Worm (Caenorhabditis elegans) whole organism, L2 larva: ENCODE results near the gene nhr-251.
A peak's percentile ranks its signal among the peaks of the same experiment; 100 is the strongest.

Experiments used
- C34F6.9 ChIP-seq: fragments of 150-350 bp; optimal IDR thresholded peaks from 2 replicates; lab custom pipeline; 2014; ENCODE audit warnings: missing biosample characterization, missing genetic modification characterization
- F13H6.1 ChIP-seq: sonication (generic microtip); optimal IDR thresholded peaks from 2 replicates; lab custom pipeline; 2016; ENCODE audit warnings: missing genetic modification characterization, missing compliant biosample characterization
- R02D3.7 ChIP-seq: fragments of 150-350 bp; optimal IDR thresholded peaks from 2 replicates; lab custom pipeline; 2014; ENCODE audit warnings: missing biosample characterization, missing genetic modification characterization
- Y55F3AM.14 ChIP-seq: fragments of 200-800 bp; sonication (Bioruptor generic); optimal IDR thresholded peaks from 2 replicates; lab custom pipeline; 2018; ENCODE audit warnings: mild to moderate bottlenecking, missing genetic modification characterization, missing compliant biosample characterization
- alr-1 ChIP-seq: fragments of 150-350 bp; optimal IDR thresholded peaks from 2 replicates; lab custom pipeline; 2014; ENCODE audit warnings: missing biosample characterization, missing genetic modification characterization
- ceh-16 ChIP-seq: fragments of 150-350 bp; optimal IDR thresholded peaks from 2 replicates; lab custom pipeline; 2014; ENCODE audit warnings: missing biosample characterization, missing genetic modification characterization
- ceh-82 ChIP-seq: fragments of 150-350 bp; optimal IDR thresholded peaks from 2 replicates; lab custom pipeline; 2014; ENCODE audit warnings: missing biosample characterization, missing genetic modification characterization
- crh-2 ChIP-seq: sonication (generic microtip); optimal IDR thresholded peaks from 2 replicates; lab custom pipeline; 2017; ENCODE audit warnings: missing biosample characterization, missing genetic modification characterization
- dmd-4 ChIP-seq: sonication (generic microtip); optimal IDR thresholded peaks from 2 replicates; lab custom pipeline; 2017; ENCODE audit warnings: missing biosample characterization, missing genetic modification characterization
- elt-3 ChIP-seq: sonication (generic microtip); optimal IDR thresholded peaks from 2 replicates; lab custom pipeline; 2017; ENCODE audit warnings: missing biosample characterization, missing genetic modification characterization
- fos-1 ChIP-seq: fragments of 150-350 bp; optimal IDR thresholded peaks from 2 replicates; lab custom pipeline; 2014; ENCODE audit warnings: missing biosample characterization, missing genetic modification characterization
- gmeb-1 ChIP-seq: fragments of 150-350 bp; optimal IDR thresholded peaks from 2 replicates; lab custom pipeline; 2014; ENCODE audit warnings: missing biosample characterization, missing genetic modification characterization
- lin-13 ChIP-seq: fragments of 150-350 bp; optimal IDR thresholded peaks from 2 replicates; lab custom pipeline; 2014; ENCODE audit warnings: missing biosample characterization, missing genetic modification reagents, missing genetic modification characterization
- lin-39 ChIP-seq: fragments of 150-350 bp; optimal IDR thresholded peaks from 2 replicates; lab custom pipeline; 2014; ENCODE audit warnings: missing biosample characterization, missing genetic modification reagents, missing genetic modification characterization
- lsy-2 ChIP-seq, 2 experiments: fragments of 150-350 bp in 1 of 2; sonication (generic microtip) in 1 of 2; optimal IDR thresholded peaks; 2 replicates each; lab custom pipeline; 2014 to 2017; ENCODE audit warnings: missing biosample characterization in 2 of 2, missing genetic modification characterization in 2 of 2
- mab-5 ChIP-seq: fragments of 150-350 bp; optimal IDR thresholded peaks from 2 replicates; lab custom pipeline; 2014; ENCODE audit warnings: missing biosample characterization, missing genetic modification characterization
- mbf-1 ChIP-seq: sonication (generic microtip); optimal IDR thresholded peaks from 2 replicates; lab custom pipeline; 2017; ENCODE audit warnings: missing biosample characterization, missing genetic modification characterization
- nhr-11 ChIP-seq: fragments of 150-350 bp; optimal IDR thresholded peaks from 2 replicates; lab custom pipeline; 2014; ENCODE audit warnings: missing biosample characterization, missing genetic modification characterization
- nhr-129 ChIP-seq: fragments of 150-350 bp; optimal IDR thresholded peaks from 2 replicates; lab custom pipeline; 2014; ENCODE audit warnings: missing biosample characterization, missing genetic modification characterization
- nhr-23 ChIP-seq: fragments of 150-350 bp; optimal IDR thresholded peaks from 2 replicates; lab custom pipeline; 2014; ENCODE audit warnings: missing biosample characterization, missing genetic modification reagents, missing genetic modification characterization
- nhr-237 ChIP-seq: fragments of 150-350 bp; optimal IDR thresholded peaks from 2 replicates; lab custom pipeline; 2014; ENCODE audit warnings: missing biosample characterization, missing genetic modification characterization
- nhr-25 ChIP-seq: fragments of 150-350 bp; sonication (generic microtip); optimal IDR thresholded peaks from 3 replicates; lab custom pipeline; 2014; ENCODE audit warnings: missing biosample characterization, missing genetic modification characterization
- nhr-6 ChIP-seq: fragments of 150-350 bp; optimal IDR thresholded peaks from 2 replicates; lab custom pipeline; 2014; ENCODE audit warnings: missing biosample characterization, missing genetic modification characterization
- nhr-77 ChIP-seq: fragments of 150-350 bp; optimal IDR thresholded peaks from 2 replicates; lab custom pipeline; 2014; ENCODE audit warnings: missing biosample characterization, missing genetic modification characterization
- peb-1 ChIP-seq: fragments of 150-350 bp; optimal IDR thresholded peaks from 2 replicates; lab custom pipeline; 2014; ENCODE audit warnings: missing biosample characterization, missing genetic modification characterization
- sem-4 ChIP-seq: fragments of 150-350 bp; optimal IDR thresholded peaks from 2 replicates; lab custom pipeline; 2014; ENCODE audit warnings: missing biosample characterization, missing genetic modification reagents, missing genetic modification characterization
- skn-1 ChIP-seq: sonication (generic microtip); optimal IDR thresholded peaks from 2 replicates; lab custom pipeline; 2017; ENCODE audit warnings: missing biosample characterization, missing genetic modification characterization
- sma-3 ChIP-seq: sonication (generic microtip); optimal IDR thresholded peaks from 2 replicates; lab custom pipeline; 2016; ENCODE audit warnings: missing genetic modification reagents, missing genetic modification characterization, missing compliant biosample characterization
- sma-9 ChIP-seq, 2 experiments: fragments of 150-350 bp in 1 of 2; sonication (generic microtip) in 1 of 2; optimal IDR thresholded peaks; 2 replicates each; lab custom pipeline; 2014 to 2016; ENCODE audit warnings: missing genetic modification characterization in 2 of 2, mild to moderate bottlenecking in 1 of 2, missing biosample characterization in 1 of 2, missing compliant biosample characterization in 1 of 2, missing genetic modification reagents in 1 of 2, moderate library complexity in 1 of 2
- snpc-4 ChIP-seq: fragments of 150-350 bp; optimal IDR thresholded peaks from 2 replicates; lab custom pipeline; 2014; ENCODE audit warnings: missing biosample characterization, missing genetic modification characterization
- unc-62 ChIP-seq: fragments of 150-350 bp; optimal IDR thresholded peaks from 2 replicates; lab custom pipeline; 2014; ENCODE audit warnings: missing biosample characterization, missing genetic modification reagents, missing genetic modification characterization
- ztf-1 ChIP-seq: fragments of 200-800 bp; sonication (Bioruptor generic); conservative IDR thresholded peaks from 2 replicates; pipeline ENCODE4 v1.3.6; 2022; ENCODE audit warnings: missing genetic modification characterization, missing compliant biosample characterization
- ztf-11 ChIP-seq: sonication (generic microtip); optimal IDR thresholded peaks from 2 replicates; lab custom pipeline; 2017; ENCODE audit warnings: missing biosample characterization, missing genetic modification characterization
- ztf-4 ChIP-seq: fragments of 150-350 bp; optimal IDR thresholded peaks from 2 replicates; lab custom pipeline; 2014; ENCODE audit warnings: missing biosample characterization, missing genetic modification characterization

The nhr-251 gene

DNA sequence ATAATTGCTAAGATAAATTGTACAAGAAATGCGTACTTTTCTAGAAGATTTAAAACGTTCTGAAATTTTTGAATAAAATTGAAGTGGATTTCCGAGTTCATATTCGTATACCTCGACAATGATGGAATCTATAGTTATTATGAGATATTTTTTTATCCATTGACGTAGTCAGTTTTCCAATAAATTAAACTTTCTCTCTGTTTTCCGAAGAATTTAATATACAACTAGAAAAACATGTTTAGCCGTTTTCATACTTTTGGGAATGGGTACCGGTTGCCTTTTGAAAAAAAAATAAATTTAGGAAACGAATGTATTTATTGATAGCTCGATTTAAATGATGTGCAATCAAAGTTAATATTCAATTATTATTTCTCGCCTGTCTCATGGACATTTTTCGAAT, 8.5 kb downstream of the nhr-251 start, which contains the start of gene srw-109:
Gene srw-109, minus strand, starts transcription at position 101 of the 400 bp plus-strand sequence.
- TF ChIP-seq elt-3 (tag; lab: Kevin White, UChicago) (no peak), lin-13 (no peak), ceh-16 (tag; lab: Kevin White, UChicago) (no peak), nhr-77 (tag; lab: Kevin White, UChicago) (no peak)

DNA sequence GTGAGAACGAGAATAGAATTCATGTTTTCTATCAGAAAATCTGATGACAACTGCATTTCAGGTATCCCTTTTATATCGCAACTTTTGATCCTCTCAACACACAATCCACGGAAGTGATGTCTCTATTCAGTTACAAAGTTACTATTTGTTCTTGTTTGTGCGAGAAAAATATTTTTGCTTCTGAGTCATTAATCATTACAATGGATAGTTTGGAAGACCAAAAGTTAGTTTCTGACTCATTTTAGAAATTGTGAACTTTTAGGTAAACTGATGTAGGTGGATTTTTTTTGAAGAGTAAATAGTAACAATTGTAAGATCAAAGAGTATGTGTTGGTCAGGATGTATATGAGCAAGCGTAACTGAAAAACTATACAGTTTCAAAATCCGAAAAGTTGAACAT, 9.3 kb downstream of the nhr-251 start, which contains the start of gene srlf-36:
Gene srlf-36, minus strand, starts transcription at position 101 of the 400 bp plus-strand sequence.
- TF ChIP-seq mab-5 (tag; lab: Kevin White, UChicago) = no peak
- no peak for TF ChIP-seq gmeb-1
- TF ChIP-seq ztf-11 = no peak
- no peak for TF ChIP-seq C34F6.9 (tag; lab: Kevin White, UChicago)
- TF ChIP-seq ceh-16 (tag; lab: Kevin White, UChicago) = no peak
- no peak for TF ChIP-seq F13H6.1 (tag; lab: Kevin White, UChicago)
- no peak for TF ChIP-seq ceh-82
- no peak for TF ChIP-seq alr-1
- TF ChIP-seq ztf-4 (tag; lab: Kevin White, UChicago) = no peak
- no peak for TF ChIP-seq nhr-77 (tag; lab: Kevin White, UChicago)
- TF ChIP-seq ztf-1 (GFP tag; lab: Robert Waterston, UW) = no peak
- no peak for TF ChIP-seq skn-1 (tag; lab: Kevin White, UChicago)
- TF ChIP-seq sma-3 (GFP tag; lab: Kevin White, UChicago) = no peak
- TF ChIP-seq nhr-23 (tag; lab: Kevin White, UChicago) = no peak
- TF ChIP-seq peb-1 (tag; lab: Kevin White, UChicago) = no peak

DNA sequence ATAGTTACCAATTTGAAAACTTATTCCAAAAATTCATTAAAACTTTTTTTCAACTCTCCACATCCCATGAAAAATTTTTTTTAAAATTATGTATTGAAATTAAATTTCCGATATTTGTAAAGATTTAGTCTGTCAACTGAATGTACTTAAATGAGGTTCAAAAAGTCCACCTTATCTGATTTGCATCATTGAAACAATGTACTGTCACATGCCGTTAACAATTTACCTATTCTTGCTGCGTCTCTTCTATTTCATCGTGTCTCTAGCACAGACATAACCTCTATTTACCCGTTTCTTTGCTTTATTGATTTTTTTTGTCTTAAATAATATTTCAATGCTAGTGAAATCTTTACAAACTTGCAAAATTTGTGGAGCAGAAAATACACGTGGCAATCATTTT, 9.9 kb downstream of the nhr-251 start, which contains the start of gene nhr-90:
Gene nhr-90, plus strand, starts transcription at position 296 of the 400 bp plus-strand sequence.
- TF ChIP-seq dmd-4 = no peak
- no peak for TF ChIP-seq unc-62
- TF ChIP-seq R02D3.7 = no peak
- TF ChIP-seq sem-4 (tag; lab: Kevin White, UChicago) = no peak
- no peak for TF ChIP-seq Y55F3AM.14
- TF ChIP-seq sma-9 (GFP tag; optimal IDR thresholded peaks at IDR 0.05; lab: Kevin White, UChicago) = peak; percentile 57
- no peak for TF ChIP-seq sma-9 (tag; optimal IDR thresholded peaks at IDR 0.05; lab: Kevin White, UChicago)
- peak; percentile 8 for TF ChIP-seq fos-1 (tag; lab: Kevin White, UChicago)
- no peak for TF ChIP-seq nhr-6 (tag; lab: Kevin White, UChicago)
- TF ChIP-seq lsy-2 (tag; optimal IDR thresholded peaks at IDR 0.05; lab: Kevin White, UChicago) = no peak
- TF ChIP-seq crh-2 = peak; percentile 29
- TF ChIP-seq lin-39 (tag; lab: Kevin White, UChicago) = no peak
- TF ChIP-seq nhr-25 (tag; lab: Kevin White, UChicago) = no peak
- TF ChIP-seq nhr-237 (tag; lab: Kevin White, UChicago) = no peak
- TF ChIP-seq mbf-1 (tag; lab: Kevin White, UChicago) = no peak
- TF ChIP-seq nhr-129 (tag; lab: Kevin White, UChicago) = peak; percentile 71
- TF ChIP-seq mab-5 (tag; lab: Kevin White, UChicago) = no peak

DNA sequence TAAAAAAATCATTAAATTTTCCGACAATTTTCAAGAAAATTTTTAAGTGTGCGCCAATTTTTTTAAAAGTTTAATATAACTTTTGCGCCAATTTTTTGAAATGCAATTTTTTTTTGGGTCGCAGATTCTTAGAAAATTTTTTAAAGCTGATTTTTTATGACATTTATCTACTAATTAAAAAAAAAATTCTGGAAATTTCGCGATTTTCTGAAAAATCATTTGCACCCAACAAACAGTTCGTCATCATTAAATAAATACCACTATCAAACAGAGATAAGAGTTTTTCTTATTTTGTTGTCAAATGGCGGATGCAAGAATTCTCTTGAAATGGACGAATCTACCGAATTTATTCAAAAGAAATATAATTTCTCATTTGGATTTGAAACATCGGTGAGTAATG, 14.9 kb downstream of the nhr-251 start, which contains the start of gene F48G7.13:
Gene F48G7.13, plus strand, starts transcription at position 301 of the 400 bp plus-strand sequence.
- no peak for TF ChIP-seq lsy-2 (tag; optimal IDR thresholded peaks at IDR 0.05; lab: Kevin White, UChicago)
- TF ChIP-seq fos-1 (tag; lab: Kevin White, UChicago) = peak; percentile 49

DNA sequence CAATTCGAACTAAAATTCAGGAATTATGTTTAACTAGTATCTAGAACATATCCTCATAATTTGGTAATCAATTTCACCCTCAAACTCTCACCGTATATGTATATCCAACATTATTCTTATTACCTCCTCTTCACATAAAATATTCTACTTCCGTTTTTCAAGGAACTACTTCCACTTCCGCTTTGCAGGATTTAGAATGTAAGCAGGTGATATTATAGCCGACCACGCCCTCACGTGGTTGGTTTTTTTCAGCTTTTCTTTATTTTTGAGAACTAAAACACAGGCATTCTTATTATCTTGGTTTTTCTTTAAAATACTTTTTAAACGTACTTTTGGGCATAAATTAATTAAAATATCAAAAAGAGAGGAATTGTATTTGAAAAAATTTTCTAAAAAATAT, 17.6 kb downstream of the nhr-251 start:
- peak; percentile 15 for TF ChIP-seq sma-9 (GFP tag; optimal IDR thresholded peaks at IDR 0.05; lab: Kevin White, UChicago)
- TF ChIP-seq sma-9 (tag; optimal IDR thresholded peaks at IDR 0.05; lab: Kevin White, UChicago) = no peak
- TF ChIP-seq gmeb-1 = no peak
- no peak for TF ChIP-seq nhr-25 (tag; lab: Kevin White, UChicago)
- no peak for TF ChIP-seq lin-13
- TF ChIP-seq lsy-2 (tag; optimal IDR thresholded peaks at IDR 0.05; lab: Kevin White, UChicago) = peak in 1 of 2 experiments; percentile 29
- TF ChIP-seq ztf-11 = no peak
- peak; percentile 5 for TF ChIP-seq C34F6.9 (tag; lab: Kevin White, UChicago)
- no peak for TF ChIP-seq snpc-4 (tag; lab: Kevin White, UChicago)
- no peak for TF ChIP-seq nhr-11 (tag; lab: Kevin White, UChicago)
- TF ChIP-seq nhr-129 (tag; lab: Kevin White, UChicago) = no peak
